Worm (Caenorhabditis elegans): ENCODE measurements around the gene F43C11.6.
A peak's percentile ranks its signal among the peaks of the same experiment; 100 is the strongest.

F43C11.6 gene

DNA sequence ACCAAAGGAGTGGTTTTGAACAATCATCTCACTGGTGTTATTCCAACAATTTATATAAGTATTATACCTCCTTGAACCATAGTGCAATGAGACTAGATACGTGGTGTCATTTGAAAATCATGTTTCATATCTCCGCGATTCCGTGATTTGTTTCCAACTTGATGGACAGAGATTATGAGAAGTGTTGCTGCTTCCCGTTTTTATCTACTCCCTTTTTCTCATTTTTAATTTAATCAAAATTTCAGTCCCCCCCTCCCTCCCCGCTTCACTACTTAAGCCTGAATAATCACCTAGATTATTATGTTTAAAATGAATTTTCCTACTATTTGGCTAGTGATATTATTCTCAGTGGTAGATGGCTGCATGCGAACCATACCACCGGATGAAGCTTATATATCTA lies 29.9 kb downstream of the F43C11.6 start, which contains the start of gene F16G10.3:
Gene F16G10.3 (plus strand): TSS at position 301 of the 400 bp plus-strand sequence.
- TF ChIP-seq aly-1 (tag; optimal IDR thresholded peaks at IDR 0.05) (no peak), ceh-36 (tag; optimal IDR thresholded peaks at IDR 0.05) (no peak), B0310.2 (tag; optimal IDR thresholded peaks at IDR 0.05) (no peak), ceh-13 (GFP tag; optimal IDR thresholded peaks at IDR 0.05) (no peak), hnd-1 (tag; optimal IDR thresholded peaks at IDR 0.05) (no peak), F13C5.2 (tag; optimal IDR thresholded peaks at IDR 0.05) (no peak), ama-1 (optimal IDR thresholded peaks at IDR 0.05) (no peak), hmbx-1 (tag; optimal IDR thresholded peaks at IDR 0.05) (no peak), tra-4 (tag; optimal IDR thresholded peaks at IDR 0.05) (no peak), scrt-1 (GFP tag; IDR thresholded peaks at IDR 0.05) (no peak), pes-1 (GFP tag; IDR thresholded peaks at IDR 0.05) (no peak), ets-7 (tag; optimal IDR thresholded peaks at IDR 0.05) (no peak), hmg-4 (GFP tag; optimal IDR thresholded peaks at IDR 0.05) (no peak), tbx-37 (GFP tag; conservative IDR thresholded peaks at IDR 0.05) (no peak), tbx-11 (GFP tag; IDR thresholded peaks at IDR 0.05) (no peak), sea-1 (GFP tag; conservative IDR thresholded peaks at IDR 0.05) (no peak), flt-1 (GFP tag; IDR thresholded peaks at IDR 0.05) (no peak)

DNA sequence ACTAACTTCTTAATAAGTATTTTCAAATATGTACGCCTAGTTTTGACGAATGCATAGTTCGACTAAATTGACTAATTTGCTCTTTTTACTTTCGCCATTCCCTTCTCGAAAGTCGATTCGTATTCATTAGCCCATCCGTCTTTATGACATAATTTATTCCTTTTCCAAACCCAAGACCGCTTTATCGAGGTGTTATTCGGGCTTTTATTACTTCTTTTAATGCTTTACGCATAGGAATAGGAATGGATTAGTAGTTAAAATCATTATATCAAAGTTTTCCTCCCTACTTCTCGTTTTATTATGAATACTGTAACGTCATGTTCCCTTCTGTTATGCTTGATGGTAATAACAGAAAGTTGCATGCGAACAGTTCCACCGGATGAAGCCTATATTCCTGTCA lies 32.7 kb downstream of the F43C11.6 start, which contains the start of gene F16G10.2:
Gene F16G10.2 (plus strand): TSS at position 301 of the 400 bp plus-strand sequence.
- TF ChIP-seq tra-4 (tag; optimal IDR thresholded peaks at IDR 0.05) (no peak), hnd-1 (tag; optimal IDR thresholded peaks at IDR 0.05) (no peak), sea-1 (GFP tag; conservative IDR thresholded peaks at IDR 0.05) (no peak), pes-1 (GFP tag; IDR thresholded peaks at IDR 0.05) (no peak), hmbx-1 (tag; optimal IDR thresholded peaks at IDR 0.05) (no peak), hmg-4 (GFP tag; optimal IDR thresholded peaks at IDR 0.05) (no peak), ama-1 (optimal IDR thresholded peaks at IDR 0.05) (no peak)

DNA sequence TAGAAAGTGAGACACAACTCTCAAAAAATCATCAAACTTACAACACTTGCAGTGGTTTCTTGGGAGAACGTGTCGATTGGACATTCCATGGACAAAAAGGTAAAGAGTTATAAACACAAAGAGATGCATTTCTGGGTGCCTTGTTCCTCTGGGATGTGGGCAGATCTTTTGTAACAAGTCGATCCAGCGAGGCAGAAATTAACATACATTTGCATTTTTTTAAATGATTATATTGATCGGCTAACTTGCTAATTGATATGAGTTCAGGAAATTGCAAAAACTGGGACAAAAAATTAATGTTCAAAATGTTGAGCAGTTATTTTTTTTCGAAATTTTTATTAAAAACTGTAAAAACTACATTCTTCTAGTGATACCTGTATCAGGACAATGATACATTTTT lies 35.5 kb downstream of the F43C11.6 start, which contains the start of gene F16G10.6:
Gene F16G10.6 (minus strand): TSS at position 101 of the 400 bp plus-strand sequence.
- TF ChIP-seq tbx-11 (GFP tag; IDR thresholded peaks at IDR 0.05) (no peak), scrt-1 (GFP tag; IDR thresholded peaks at IDR 0.05) (no peak)

DNA sequence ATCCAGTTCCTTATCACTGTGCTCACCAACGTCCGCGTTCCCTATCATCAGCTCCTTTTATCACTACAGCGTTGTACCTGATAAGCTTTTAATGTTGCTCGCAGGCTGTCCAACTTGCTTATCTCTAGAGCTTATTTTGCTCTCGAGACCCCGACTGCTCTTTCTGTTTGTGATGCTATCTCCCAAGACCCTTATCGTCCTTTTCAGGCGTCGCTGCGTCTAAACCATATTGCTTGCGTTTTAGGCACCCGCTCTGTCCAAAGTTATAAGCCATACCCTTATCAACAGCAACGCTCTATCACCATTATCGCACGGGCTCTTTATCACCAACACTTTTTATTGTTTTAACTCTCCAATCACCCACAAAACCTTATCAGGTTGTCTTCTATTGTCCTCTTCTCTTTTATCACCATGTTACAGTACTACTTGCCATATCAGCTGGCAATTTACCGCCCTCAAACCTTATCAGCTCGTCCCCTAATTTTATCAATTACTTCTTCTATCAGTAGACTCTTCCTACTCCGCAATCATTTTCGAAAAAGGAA lies 36.3 kb downstream of the F43C11.6 start:
- TF ChIP-seq pes-1 (GFP tag; IDR thresholded peaks at IDR 0.05) (no peak), B0310.2 (tag; optimal IDR thresholded peaks at IDR 0.05) (peak; percentile 43)

DNA sequence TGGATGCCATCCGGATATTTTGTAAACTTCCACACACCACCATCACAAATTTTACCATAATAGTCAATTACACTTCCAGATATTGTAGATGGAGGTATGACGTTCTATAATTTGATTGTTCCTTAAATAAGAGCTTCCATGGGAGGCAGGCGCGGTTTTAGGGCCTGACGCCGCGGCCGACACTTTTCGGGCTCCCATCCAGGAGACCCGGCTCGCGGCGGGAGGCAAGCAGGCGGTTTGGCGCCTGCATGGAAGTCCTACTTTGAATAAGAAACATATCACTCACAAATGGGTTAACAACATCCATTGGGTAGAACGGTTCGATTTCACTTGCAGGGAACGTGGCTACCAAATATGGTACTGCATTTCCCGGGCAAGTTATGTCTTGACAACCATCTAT lies 37.4 kb downstream of the F43C11.6 start:
- TF ChIP-seq flt-1 (GFP tag; IDR thresholded peaks at IDR 0.05): no peak
- no peak for TF ChIP-seq tbx-37 (GFP tag; conservative IDR thresholded peaks at IDR 0.05)
- TF ChIP-seq aly-1 (tag; optimal IDR thresholded peaks at IDR 0.05): no peak
- TF ChIP-seq scrt-1 (GFP tag; IDR thresholded peaks at IDR 0.05): no peak
- TF ChIP-seq ama-1 (optimal IDR thresholded peaks at IDR 0.05): no peak
- TF ChIP-seq hmg-4 (GFP tag; optimal IDR thresholded peaks at IDR 0.05): no peak
- no peak for TF ChIP-seq hnd-1 (tag; optimal IDR thresholded peaks at IDR 0.05)
- TF ChIP-seq ceh-13 (GFP tag; optimal IDR thresholded peaks at IDR 0.05): no peak
- TF ChIP-seq tra-4 (tag; optimal IDR thresholded peaks at IDR 0.05): no peak
- TF ChIP-seq B0310.2 (tag; optimal IDR thresholded peaks at IDR 0.05): no peak
- no peak for TF ChIP-seq F13C5.2 (tag; optimal IDR thresholded peaks at IDR 0.05)
- TF ChIP-seq ets-7 (tag; optimal IDR thresholded peaks at IDR 0.05): no peak
- no peak for TF ChIP-seq ceh-36 (tag; optimal IDR thresholded peaks at IDR 0.05)
- TF ChIP-seq hmbx-1 (tag; optimal IDR thresholded peaks at IDR 0.05): no peak
- no peak for TF ChIP-seq tbx-11 (GFP tag; IDR thresholded peaks at IDR 0.05)
- no peak for TF ChIP-seq pes-1 (GFP tag; IDR thresholded peaks at IDR 0.05)
- no peak for TF ChIP-seq sea-1 (GFP tag; conservative IDR thresholded peaks at IDR 0.05)

DNA sequence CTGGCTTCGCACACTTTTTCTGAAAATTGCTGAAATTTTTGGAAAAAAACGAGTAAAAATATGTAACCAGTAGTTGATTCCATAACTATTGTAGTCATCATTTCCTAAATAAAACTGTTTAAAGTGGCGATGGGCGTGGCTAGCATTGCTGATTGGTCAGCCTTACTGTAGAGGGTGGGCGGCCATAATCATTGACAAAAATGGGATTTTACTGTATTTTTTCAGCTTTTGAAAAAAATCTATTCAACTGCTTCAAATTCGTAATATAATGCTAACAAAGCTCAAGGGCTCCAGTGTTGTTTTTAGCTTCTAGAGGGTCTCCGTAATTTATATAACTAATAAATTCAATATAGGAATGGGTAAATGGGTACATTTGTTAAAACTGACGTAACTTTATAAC lies 37.9 kb downstream of the F43C11.6 start, which contains the start of gene F16G10.7:
Gene F16G10.7 (minus strand): TSS at position 101 of the 400 bp plus-strand sequence.
- TF ChIP-seq hnd-1 (tag; optimal IDR thresholded peaks at IDR 0.05): no peak
- no peak for TF ChIP-seq hmbx-1 (tag; optimal IDR thresholded peaks at IDR 0.05)
- no peak for TF ChIP-seq tra-4 (tag; optimal IDR thresholded peaks at IDR 0.05)
- no peak for TF ChIP-seq tbx-37 (GFP tag; conservative IDR thresholded peaks at IDR 0.05)
- no peak for TF ChIP-seq tbx-11 (GFP tag; IDR thresholded peaks at IDR 0.05)
- TF ChIP-seq ama-1 (optimal IDR thresholded peaks at IDR 0.05): no peak
- no peak for TF ChIP-seq flt-1 (GFP tag; IDR thresholded peaks at IDR 0.05)
- TF ChIP-seq scrt-1 (GFP tag; IDR thresholded peaks at IDR 0.05): no peak
- TF ChIP-seq aly-1 (tag; optimal IDR thresholded peaks at IDR 0.05): no peak
- TF ChIP-seq ceh-36 (tag; optimal IDR thresholded peaks at IDR 0.05): no peak
- no peak for TF ChIP-seq pes-1 (GFP tag; IDR thresholded peaks at IDR 0.05)
- TF ChIP-seq ceh-13 (GFP tag; optimal IDR thresholded peaks at IDR 0.05): no peak
- TF ChIP-seq sea-1 (GFP tag; conservative IDR thresholded peaks at IDR 0.05): no peak
- no peak for TF ChIP-seq hmg-4 (GFP tag; optimal IDR thresholded peaks at IDR 0.05)
- TF ChIP-seq F13C5.2 (tag; optimal IDR thresholded peaks at IDR 0.05): no peak

DNA sequence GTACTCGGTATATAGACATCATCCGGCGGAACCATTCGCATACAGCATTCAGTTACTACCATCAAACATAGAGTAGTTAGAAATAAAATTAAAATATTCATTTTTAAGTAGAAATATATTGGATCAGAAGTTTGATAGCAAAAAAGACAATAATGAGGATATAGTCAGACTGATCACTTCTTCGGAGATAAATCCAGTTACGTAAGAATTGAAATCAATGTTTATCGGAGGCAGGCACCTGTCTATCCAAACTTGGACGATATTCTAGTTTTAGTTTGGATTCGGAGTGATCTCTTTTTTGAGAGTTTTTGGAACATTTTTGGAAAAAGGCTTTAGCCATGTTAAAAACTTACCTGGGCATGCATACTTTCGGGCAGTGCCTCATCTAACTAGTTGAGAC lies 41.1 kb downstream of the F43C11.6 start, which contains the start of gene F16G10.8:
Gene F16G10.8 (minus strand): TSS at position 101 of the 400 bp plus-strand sequence.
- TF ChIP-seq tbx-37 (GFP tag; conservative IDR thresholded peaks at IDR 0.05) (no peak), sea-1 (GFP tag; conservative IDR thresholded peaks at IDR 0.05) (no peak), hmbx-1 (tag; optimal IDR thresholded peaks at IDR 0.05) (no peak), B0310.2 (tag; optimal IDR thresholded peaks at IDR 0.05) (no peak), ets-7 (tag; optimal IDR thresholded peaks at IDR 0.05) (no peak), tbx-11 (GFP tag; IDR thresholded peaks at IDR 0.05) (no peak), F13C5.2 (tag; optimal IDR thresholded peaks at IDR 0.05) (no peak), aly-1 (tag; optimal IDR thresholded peaks at IDR 0.05) (no peak), hnd-1 (tag; optimal IDR thresholded peaks at IDR 0.05) (no peak), scrt-1 (GFP tag; IDR thresholded peaks at IDR 0.05) (no peak), flt-1 (GFP tag; IDR thresholded peaks at IDR 0.05) (no peak), ama-1 (optimal IDR thresholded peaks at IDR 0.05) (no peak), ceh-13 (GFP tag; optimal IDR thresholded peaks at IDR 0.05) (no peak), pes-1 (GFP tag; IDR thresholded peaks at IDR 0.05) (no peak), hmg-4 (GFP tag; optimal IDR thresholded peaks at IDR 0.05) (no peak)

All from whole organism, early embryonic.